Worm (Caenorhabditis elegans) whole organism, mixed stage, embryonic: Measurements from ENCODE around the gene tbp-1.
A peak's percentile ranks its signal among the peaks of the same experiment; 100 is the strongest.

ENCODE experiments used
- M03D4.4 ChIP-seq: sonication (generic microtip); optimal IDR thresholded peaks from 2 replicates; lab custom pipeline; 2017; ENCODE audit warnings: mild to moderate bottlenecking, missing genetic modification characterization, missing compliant biosample characterization
- bed-3 ChIP-seq: fragments of 200-800 bp; sonication (Bioruptor generic); optimal IDR thresholded peaks from 3 replicates; lab custom pipeline; 2018; ENCODE audit warnings: mild to moderate bottlenecking, missing genetic modification characterization, moderate library complexity, missing compliant biosample characterization
- blmp-1 ChIP-seq: fragments of 150-350 bp; optimal IDR thresholded peaks from 2 replicates; lab custom pipeline; 2014; ENCODE audit warnings: missing biosample characterization, missing genetic modification characterization
- ceh-39 ChIP-seq: fragments of 150-350 bp; optimal IDR thresholded peaks from 2 replicates; lab custom pipeline; 2014; ENCODE audit warnings: missing biosample characterization, missing genetic modification characterization
- ceh-43 ChIP-seq: fragments of 200-800 bp; sonication (Bioruptor generic); optimal IDR thresholded peaks from 2 replicates; lab custom pipeline; 2018; ENCODE audit warnings: mild to moderate bottlenecking, missing genetic modification characterization, moderate library complexity, missing compliant biosample characterization
- ceh-83 ChIP-seq: fragments of 200-800 bp; sonication (Bioruptor generic); optimal IDR thresholded peaks from 2 replicates; lab custom pipeline; 2018; ENCODE audit warnings: mild to moderate bottlenecking, missing genetic modification characterization, missing compliant biosample characterization
- ces-1 ChIP-seq: fragments of 150-350 bp; optimal IDR thresholded peaks from 2 replicates; lab custom pipeline; 2014; ENCODE audit warnings: missing biosample characterization, missing genetic modification reagents, missing genetic modification characterization
- cnd-1 ChIP-seq: fragments of 200-800 bp; sonication (Bioruptor generic); optimal IDR thresholded peaks from 2 replicates; lab custom pipeline; 2018; ENCODE audit warnings: mild to moderate bottlenecking, missing genetic modification characterization, missing compliant biosample characterization
- drap-1 ChIP-seq: fragments of 200-800 bp; sonication (Bioruptor generic); optimal IDR thresholded peaks from 3 replicates; lab custom pipeline; 2018; ENCODE audit warnings: mild to moderate bottlenecking, missing genetic modification characterization, missing compliant biosample characterization
- elt-1 ChIP-seq: sonication (generic microtip); optimal IDR thresholded peaks from 2 replicates; lab custom pipeline; 2017; ENCODE audit warnings: missing genetic modification characterization, mild to moderate bottlenecking, missing compliant biosample characterization, antibody characterized with exemption, moderate library complexity, borderline replicate concordance; ENCODE audit not compliant: insufficient read depth
- elt-3 ChIP-seq: fragments of 150-350 bp; optimal IDR thresholded peaks from 2 replicates; lab custom pipeline; 2014; ENCODE audit warnings: missing biosample characterization, missing genetic modification characterization
- flh-1 ChIP-seq: fragments of 200-800 bp; sonication (Bioruptor generic); optimal IDR thresholded peaks from 2 replicates; lab custom pipeline; 2018; ENCODE audit warnings: mild to moderate bottlenecking, missing genetic modification characterization, moderate library complexity, missing compliant biosample characterization
- ham-2 ChIP-seq: fragments of 200-800 bp; sonication (Bioruptor generic); optimal IDR thresholded peaks from 2 replicates; lab custom pipeline; 2018; ENCODE audit warnings: mild to moderate bottlenecking, missing genetic modification characterization, missing compliant biosample characterization
- hlh-1 ChIP-seq: fragments of 150-350 bp; optimal IDR thresholded peaks from 2 replicates; lab custom pipeline; 2014; ENCODE audit warnings: missing biosample characterization, missing genetic modification reagents, missing genetic modification characterization
- lin-13 ChIP-seq: fragments of 150-350 bp; optimal IDR thresholded peaks from 2 replicates; lab custom pipeline; 2014; ENCODE audit warnings: missing biosample characterization, missing genetic modification characterization
- lin-32 ChIP-seq: fragments of 200-800 bp; sonication (Bioruptor generic); optimal IDR thresholded peaks from 2 replicates; lab custom pipeline; 2018; ENCODE audit warnings: mild to moderate bottlenecking, missing genetic modification characterization, missing compliant biosample characterization
- lsy-2 ChIP-seq: fragments of 150-350 bp; optimal IDR thresholded peaks from 2 replicates; lab custom pipeline; 2014; ENCODE audit warnings: missing biosample characterization, missing genetic modification characterization
- mab-5 ChIP-seq: fragments of 150-350 bp; optimal IDR thresholded peaks from 2 replicates; lab custom pipeline; 2014; ENCODE audit warnings: missing biosample characterization, missing genetic modification characterization
- mep-1 ChIP-seq: fragments of 150-350 bp; optimal IDR thresholded peaks from 2 replicates; lab custom pipeline; 2017; ENCODE audit warnings: missing biosample characterization, missing genetic modification reagents, missing genetic modification characterization, inconsistent platforms
- mls-2 ChIP-seq: sonication (generic microtip); optimal IDR thresholded peaks from 2 replicates; lab custom pipeline; 2016; ENCODE audit warnings: mild to moderate bottlenecking, missing genetic modification characterization, moderate library complexity, missing compliant biosample characterization
- nhr-12 ChIP-seq: fragments of 150-350 bp; optimal IDR thresholded peaks from 2 replicates; lab custom pipeline; 2014; ENCODE audit warnings: missing biosample characterization, missing genetic modification characterization
- nhr-237 ChIP-seq: fragments of 150-350 bp; optimal IDR thresholded peaks from 2 replicates; lab custom pipeline; 2014; ENCODE audit warnings: missing biosample characterization, missing genetic modification characterization
- nhr-28 ChIP-seq: fragments of 150-350 bp; optimal IDR thresholded peaks from 2 replicates; lab custom pipeline; 2014; ENCODE audit warnings: missing biosample characterization, missing genetic modification characterization
- nhr-76 ChIP-seq: sonication (generic microtip); optimal IDR thresholded peaks from 2 replicates; lab custom pipeline; 2017; ENCODE audit warnings: missing biosample characterization, missing genetic modification characterization
- pha-4 ChIP-seq: fragments of 150-350 bp; optimal IDR thresholded peaks from 2 replicates; lab custom pipeline; 2018; ENCODE audit warnings: missing biosample characterization, missing genetic modification reagents, missing genetic modification characterization
- sem-2 ChIP-seq: fragments of 200-800 bp; sonication (Bioruptor generic); optimal IDR thresholded peaks from 2 replicates; lab custom pipeline; 2018; ENCODE audit warnings: mild to moderate bottlenecking, missing genetic modification characterization, missing compliant biosample characterization
- snpc-4 ChIP-seq: fragments of 150-350 bp; optimal IDR thresholded peaks from 2 replicates; lab custom pipeline; 2014; ENCODE audit warnings: missing biosample characterization, missing genetic modification characterization
- sptf-1 ChIP-seq: sonication (generic microtip); optimal IDR thresholded peaks from 2 replicates; lab custom pipeline; 2017; ENCODE audit warnings: mild to moderate bottlenecking, missing genetic modification characterization, moderate library complexity, missing compliant biosample characterization
- tbx-8 ChIP-seq: fragments of 200-800 bp; sonication (Bioruptor generic); optimal IDR thresholded peaks from 2 replicates; lab custom pipeline; 2018; ENCODE audit warnings: mild to moderate bottlenecking, missing genetic modification characterization, moderate library complexity, missing compliant biosample characterization
- unc-120 ChIP-seq: sonication (generic microtip); optimal IDR thresholded peaks from 2 replicates; lab custom pipeline; 2017; ENCODE audit warnings: missing genetic modification characterization, missing compliant biosample characterization; ENCODE audit not compliant: poor library complexity, severe bottlenecking
- unc-39 ChIP-seq: fragments of 150-350 bp; optimal IDR thresholded peaks from 2 replicates; lab custom pipeline; 2014; ENCODE audit warnings: missing biosample characterization, missing genetic modification characterization
- unc-62 ChIP-seq: fragments of 150-350 bp; optimal IDR thresholded peaks from 2 replicates; lab custom pipeline; 2014; ENCODE audit warnings: missing biosample characterization, missing genetic modification reagents, missing genetic modification characterization
- zip-8 ChIP-seq: fragments of 150-350 bp; optimal IDR thresholded peaks from 2 replicates; lab custom pipeline; 2014; ENCODE audit warnings: missing biosample characterization, missing genetic modification characterization
- ztf-11 ChIP-seq: fragments of 150-350 bp; optimal IDR thresholded peaks from 2 replicates; lab custom pipeline; 2014; ENCODE audit warnings: missing biosample characterization, missing genetic modification characterization

Gene tbp-1

DNA sequence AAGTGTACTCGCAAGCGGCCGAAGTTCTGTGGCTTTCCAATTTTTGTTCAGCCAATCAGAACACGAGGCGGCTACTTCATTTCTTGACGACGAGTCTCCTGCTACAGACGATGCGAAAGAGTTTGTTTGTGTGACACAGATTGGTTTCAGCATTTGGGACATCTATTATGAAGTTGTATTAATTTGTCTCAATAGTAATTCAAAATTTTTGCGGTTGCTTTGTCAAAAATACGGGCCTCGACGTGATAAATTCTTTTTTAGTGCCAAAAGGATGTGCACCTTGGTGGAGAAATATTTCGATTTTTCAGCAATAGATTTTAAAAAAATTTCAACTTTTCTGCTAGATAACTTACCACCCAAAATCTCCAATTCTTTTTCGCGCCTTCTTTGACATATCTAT is 13.3 kb upstream of the tbp-1 start:
- TF ChIP-seq pha-4 (tag; lab: Kevin White, UChicago) = no peak
- no peak for TF ChIP-seq ham-2 (GFP tag; lab: Kevin White, UChicago)
- no peak for TF ChIP-seq M03D4.4 (tag; lab: Kevin White, UChicago)
- TF ChIP-seq ceh-39 (tag; lab: Kevin White, UChicago) = no peak
- no peak for TF ChIP-seq zip-8 (tag; lab: Kevin White, UChicago)
- no peak for TF ChIP-seq bed-3 (GFP tag; lab: Kevin White, UChicago)
- TF ChIP-seq nhr-76 (tag; lab: Kevin White, UChicago) = no peak
- no peak for TF ChIP-seq cnd-1 (tag; lab: Kevin White, UChicago)
- no peak for TF ChIP-seq flh-1
- TF ChIP-seq unc-62 (GFP tag; lab: Kevin White, UChicago) = no peak

DNA sequence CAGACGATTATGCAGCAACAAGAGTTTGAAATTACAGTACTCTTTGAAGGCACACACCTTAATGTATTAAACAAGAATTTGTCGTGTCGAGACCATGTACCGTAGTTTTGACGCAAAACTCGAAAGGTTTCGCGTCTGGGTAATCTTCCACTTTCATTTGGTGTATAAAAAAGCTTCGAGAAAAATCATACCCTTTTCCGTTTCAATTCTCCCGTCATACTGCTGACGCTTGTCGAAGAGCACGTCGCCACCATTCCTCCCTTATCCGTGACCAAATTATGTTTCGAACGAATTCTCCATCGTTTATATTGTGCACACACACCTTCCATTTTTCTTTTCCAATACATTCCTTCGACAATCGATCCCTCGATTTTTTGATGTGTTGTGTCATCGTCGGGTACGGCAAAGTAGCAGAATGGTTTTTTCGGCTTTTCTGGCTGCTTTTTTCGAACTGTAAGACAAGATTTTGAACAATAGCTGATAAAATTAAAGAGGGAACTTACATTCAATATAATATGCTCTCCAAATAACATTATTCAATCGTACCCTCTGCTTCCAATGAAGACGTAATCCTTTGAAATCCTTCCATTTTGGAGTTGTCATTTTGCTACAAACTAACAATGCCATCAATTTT is 9.9 kb upstream of the tbp-1 start:
- TF ChIP-seq ces-1 (no peak), sptf-1 (tag; lab: Kevin White, UChicago) (no peak), ztf-11 (no peak), bed-3 (GFP tag; lab: Kevin White, UChicago) (no peak), drap-1 (no peak), pha-4 (tag; lab: Kevin White, UChicago) (no peak), elt-3 (tag; lab: Kevin White, UChicago) (no peak), mab-5 (tag; lab: Kevin White, UChicago) (no peak), unc-62 (GFP tag; lab: Kevin White, UChicago) (no peak), snpc-4 (tag; lab: Kevin White, UChicago) (no peak), lsy-2 (no peak), lin-32 (GFP tag; lab: Kevin White, UChicago) (no peak), M03D4.4 (tag; lab: Kevin White, UChicago) (no peak), ham-2 (GFP tag; lab: Kevin White, UChicago) (no peak), unc-120 (tag; lab: Kevin White, UChicago) (no peak), mls-2 (no peak), cnd-1 (tag; lab: Kevin White, UChicago) (no peak), ceh-43 (no peak), flh-1 (no peak)

DNA sequence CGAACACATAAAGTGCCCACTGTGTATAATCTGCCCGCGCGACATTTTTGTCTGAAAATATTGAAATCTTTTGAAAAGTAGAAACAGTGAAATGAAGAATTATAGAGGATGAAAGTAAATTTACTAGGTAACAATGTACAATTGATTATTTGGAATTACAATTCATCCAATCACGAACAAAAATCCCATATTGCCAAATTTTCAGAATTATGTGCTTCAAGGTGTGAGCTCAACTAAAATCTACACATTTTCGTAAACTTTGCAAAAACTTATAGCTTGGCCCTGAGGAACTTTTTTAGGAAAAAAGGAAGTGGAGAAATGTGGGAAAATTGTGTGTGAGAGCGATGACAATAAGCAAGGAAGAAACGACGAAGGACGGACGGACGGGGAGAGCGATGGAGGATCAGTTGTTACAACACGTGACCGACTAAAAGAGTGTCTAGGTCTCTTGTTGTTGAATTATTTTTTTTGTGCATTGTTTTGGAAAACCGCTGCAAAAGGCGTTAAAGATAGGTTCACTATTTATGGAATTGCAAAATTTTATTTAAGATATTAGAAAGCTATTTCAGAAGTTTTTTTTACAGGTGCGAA is 9.1 kb upstream of the tbp-1 start, which contains the start of gene mml-1:
mml-1 (minus strand) TSS at position 51 of the 591 bp plus-strand sequence.
- no peak for TF ChIP-seq lsy-2
- peak; percentile 29 for TF ChIP-seq unc-120 (tag; lab: Kevin White, UChicago)
- TF ChIP-seq tbx-8 (GFP tag; lab: Kevin White, UChicago) = no peak
- TF ChIP-seq hlh-1 (tag; lab: Kevin White, UChicago) = peak; percentile 46
- no peak for TF ChIP-seq lin-13 (tag; lab: Kevin White, UChicago)

DNA sequence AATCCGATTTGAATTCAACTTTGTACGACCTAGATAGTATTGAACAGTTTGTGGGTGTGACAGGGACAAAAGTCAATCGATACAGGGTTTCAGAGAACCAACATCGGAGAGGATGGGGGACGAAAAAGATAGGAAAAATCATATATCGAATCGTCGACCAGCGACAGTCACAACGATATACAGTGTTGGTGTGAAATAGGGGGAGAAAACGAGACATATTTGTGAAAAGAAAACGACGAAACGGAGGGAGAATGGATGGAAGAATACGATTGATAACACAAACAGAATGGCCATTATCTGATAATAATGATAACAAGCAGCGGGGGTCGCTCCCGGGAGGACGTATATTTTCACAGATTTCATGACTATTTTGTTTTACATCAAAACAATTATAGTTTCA is 8.4 kb upstream of the tbp-1 start:
- TF ChIP-seq unc-39 (tag; lab: Kevin White, UChicago) = no peak
- TF ChIP-seq elt-3 (tag; lab: Kevin White, UChicago) = peak; percentile 60
- TF ChIP-seq, all 35 proteins: peak for 1

DNA sequence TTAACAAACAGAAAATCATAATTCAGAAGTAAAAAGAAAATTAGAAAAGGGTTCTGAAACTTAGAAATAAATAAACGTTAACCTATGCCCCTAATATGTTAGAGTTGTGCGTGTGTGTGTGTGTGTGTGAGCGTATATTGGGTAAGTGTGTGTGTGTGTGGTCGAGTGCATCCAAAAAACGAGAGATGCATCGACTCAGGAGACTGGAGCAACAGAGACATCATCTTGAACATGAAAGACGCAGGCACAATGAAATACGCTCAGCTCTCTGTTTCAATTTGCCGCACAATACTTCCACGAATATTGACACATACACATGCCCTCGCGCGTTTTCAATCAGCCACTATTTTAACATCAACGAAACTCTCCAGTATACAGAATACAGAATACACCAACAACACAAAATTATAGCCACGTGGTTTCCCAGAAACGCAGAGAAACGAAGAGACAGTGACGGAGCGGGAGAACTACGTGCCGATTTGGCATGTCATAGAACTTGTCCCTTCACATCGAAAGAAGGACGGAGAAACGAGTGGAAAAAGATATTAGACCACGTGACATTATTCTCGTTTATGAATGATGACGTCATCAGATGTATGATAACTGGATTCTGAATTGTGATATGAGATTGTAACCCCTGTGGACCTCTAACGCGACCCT is 7.6 kb upstream of the tbp-1 start:
- TF ChIP-seq mep-1 (tag; lab: Kevin White, UChicago) = no peak
- TF ChIP-seq unc-39 (tag; lab: Kevin White, UChicago) = no peak
- TF ChIP-seq tbx-8 (GFP tag; lab: Kevin White, UChicago) = no peak
- TF ChIP-seq M03D4.4 (tag; lab: Kevin White, UChicago) = no peak
- peak; percentile 15 for TF ChIP-seq lin-13 (tag; lab: Kevin White, UChicago)
- peak; percentile 56 for TF ChIP-seq nhr-237 (tag; lab: Kevin White, UChicago)
- TF ChIP-seq ham-2 (GFP tag; lab: Kevin White, UChicago) = no peak
- TF ChIP-seq mls-2 = peak; percentile 22
- no peak for TF ChIP-seq mab-5 (tag; lab: Kevin White, UChicago)
- no peak for TF ChIP-seq nhr-76 (tag; lab: Kevin White, UChicago)
- no peak for TF ChIP-seq lin-32 (GFP tag; lab: Kevin White, UChicago)
- peak; percentile 47 for TF ChIP-seq elt-3 (tag; lab: Kevin White, UChicago)
- no peak for TF ChIP-seq nhr-28 (tag; lab: Kevin White, UChicago)
- peak; percentile 78 for TF ChIP-seq zip-8 (tag; lab: Kevin White, UChicago)
- TF ChIP-seq cnd-1 (tag; lab: Kevin White, UChicago) = no peak
- TF ChIP-seq ztf-11 = no peak
- TF ChIP-seq ceh-83 (GFP tag; lab: Kevin White, UChicago) = no peak
- no peak for TF ChIP-seq bed-3 (GFP tag; lab: Kevin White, UChicago)
- TF ChIP-seq pha-4 (tag; lab: Kevin White, UChicago) = peak; percentile 66
- TF ChIP-seq blmp-1 = no peak
- peak; percentile 51 for TF ChIP-seq unc-62 (GFP tag; lab: Kevin White, UChicago)
- TF ChIP-seq elt-1 (tag; lab: Kevin White, UChicago) = no peak
- TF ChIP-seq hlh-1 (tag; lab: Kevin White, UChicago) = peak; percentile 19
- TF ChIP-seq unc-120 (tag; lab: Kevin White, UChicago) = no peak
- TF ChIP-seq drap-1 = peak; percentile 38
- TF ChIP-seq nhr-12 = no peak
- no peak for TF ChIP-seq lsy-2
- peak; percentile 12 for TF ChIP-seq sptf-1 (tag; lab: Kevin White, UChicago)
- TF ChIP-seq snpc-4 (tag; lab: Kevin White, UChicago) = no peak
- TF ChIP-seq flh-1 = no peak
- TF ChIP-seq ceh-39 (tag; lab: Kevin White, UChicago) = no peak
- no peak for TF ChIP-seq sem-2
